Worm (Caenorhabditis elegans) whole organism, L4 larva: ENCODE data around the gene F13C5.2.

Source experiments
- D1046.2 ChIP-seq: fragments of 200-800 bp; sonication (Bioruptor generic); IDR thresholded peaks from 2 replicates; pipeline ENCODE4 v1.3.6; 2022; ENCODE audit warnings: missing genetic modification characterization, missing compliant biosample characterization
- Y75B8A.6 ChIP-seq: fragments of 200-800 bp; sonication (Bioruptor generic); IDR thresholded peaks from 2 replicates; pipeline ENCODE4 v1.3.6; 2022; ENCODE audit warnings: missing genetic modification reagents, missing genetic modification characterization, missing compliant biosample characterization
- aha-1 ChIP-seq: fragments of 150-350 bp; peaks from one replicate; lab custom pipeline; 2014; ENCODE audit warnings: missing biosample characterization, missing genetic modification characterization
- attf-4 ChIP-seq: sonication (generic microtip); optimal IDR thresholded peaks from 3 replicates; lab custom pipeline; 2017; ENCODE audit warnings: missing biosample characterization, missing genetic modification characterization
- ceh-28 ChIP-seq: fragments of 150-350 bp; optimal IDR thresholded peaks from 2 replicates; lab custom pipeline; 2014; ENCODE audit warnings: missing biosample characterization, missing genetic modification reagents, missing genetic modification characterization
- ceh-32 ChIP-seq: sonication (generic microtip); optimal IDR thresholded peaks from 2 replicates; lab custom pipeline; 2016; ENCODE audit warnings: mild to moderate bottlenecking, missing genetic modification characterization, missing compliant biosample characterization; ENCODE audit not compliant: poor library complexity
- ceh-62 ChIP-seq: sonication (generic microtip); optimal IDR thresholded peaks from 2 replicates; lab custom pipeline; 2017; ENCODE audit warnings: missing biosample characterization, missing genetic modification characterization
- ces-1 ChIP-seq: fragments of 150-350 bp; sonication (generic microtip); optimal IDR thresholded peaks from 4 replicates; lab custom pipeline; 2014; ENCODE audit warnings: missing biosample characterization, missing genetic modification reagents, missing genetic modification characterization
- ctbp-1 ChIP-seq: fragments of 200-800 bp; sonication (Bioruptor generic); IDR thresholded peaks from 2 replicates; pipeline ENCODE4 v1.3.6; 2022; ENCODE audit warnings: missing genetic modification reagents, missing genetic modification characterization, missing compliant biosample characterization
- daf-12 ChIP-seq: fragments of 150-350 bp; optimal IDR thresholded peaks from 2 replicates; lab custom pipeline; 2014; ENCODE audit warnings: missing biosample characterization, missing genetic modification reagents, missing genetic modification characterization
- daf-16 ChIP-seq, 3 experiments: sonication (generic microtip); optimal IDR thresholded peaks; 2 replicates each; lab custom pipeline; 2016 to 2017; ENCODE audit warnings: missing genetic modification characterization in 3 of 3, missing genetic modification reagents in 3 of 3, mild to moderate bottlenecking in 2 of 3, missing compliant biosample characterization in 2 of 3, missing biosample characterization in 1 of 3, moderate library complexity in 1 of 3
- daf-19 ChIP-seq: fragments of 200-800 bp; sonication (Bioruptor generic); conservative IDR thresholded peaks from 2 replicates; pipeline ENCODE4 v1.3.6; 2022; ENCODE audit warnings: missing genetic modification characterization, missing compliant biosample characterization
- dmd-6 ChIP-seq: fragments of 200-800 bp; sonication (Bioruptor generic); IDR thresholded peaks from 2 replicates; pipeline ENCODE4 v1.3.6; 2022; ENCODE audit warnings: missing genetic modification reagents, missing genetic modification characterization, missing compliant biosample characterization
- dmd-8 ChIP-seq: fragments of 200-800 bp; sonication (Bioruptor generic); IDR thresholded peaks from 2 replicates; pipeline ENCODE4 v1.3.6; 2022; ENCODE audit warnings: missing genetic modification characterization, missing compliant biosample characterization
- dpl-1 ChIP-seq: fragments of 150-350 bp; optimal IDR thresholded peaks from 2 replicates; lab custom pipeline; 2014; ENCODE audit warnings: missing biosample characterization, missing genetic modification reagents, missing genetic modification characterization
- dve-1 ChIP-seq: sonication (generic microtip); optimal IDR thresholded peaks from 2 replicates; lab custom pipeline; 2017; ENCODE audit warnings: antibody characterized with exemption, mild to moderate bottlenecking, missing genetic modification characterization, missing compliant biosample characterization; ENCODE audit not compliant: insufficient read depth
- egl-27 ChIP-seq: sonication (generic microtip); optimal IDR thresholded peaks from 3 replicates; lab custom pipeline; 2017; ENCODE audit warnings: missing biosample characterization, missing genetic modification reagents, missing genetic modification characterization
- egl-43 ChIP-seq: fragments of 200-800 bp; sonication (Bioruptor generic); IDR thresholded peaks from 2 replicates; pipeline ENCODE4 v1.3.6; 2022; ENCODE audit warnings: missing genetic modification reagents, missing genetic modification characterization, missing compliant biosample characterization
- hlh-11 ChIP-seq: fragments of 200-800 bp; sonication (Bioruptor generic); optimal IDR thresholded peaks from 2 replicates; lab custom pipeline; 2018; ENCODE audit warnings: mild to moderate bottlenecking, missing genetic modification characterization, missing compliant biosample characterization
- jun-1 ChIP-seq: fragments of 150-350 bp; optimal IDR thresholded peaks from 2 replicates; lab custom pipeline; 2014; ENCODE audit warnings: missing biosample characterization, missing genetic modification reagents, missing genetic modification characterization
- lin-1 ChIP-seq: fragments of 200-800 bp; sonication (Bioruptor generic); IDR thresholded peaks from 2 replicates; pipeline ENCODE4 v1.3.6; 2022; ENCODE audit warnings: missing genetic modification reagents, missing genetic modification characterization, missing compliant biosample characterization
- lin-29 ChIP-seq: fragments of 200-800 bp; sonication (Bioruptor generic); IDR thresholded peaks from 2 replicates; pipeline ENCODE4 v1.3.6; 2022; ENCODE audit warnings: missing genetic modification reagents, missing genetic modification characterization, missing compliant biosample characterization
- lin-38 ChIP-seq: fragments of 200-800 bp; sonication (Bioruptor generic); IDR thresholded peaks from 2 replicates; pipeline ENCODE4 v1.3.6; 2022; ENCODE audit warnings: missing genetic modification reagents, missing genetic modification characterization, missing compliant biosample characterization
- mdl-1 ChIP-seq, 2 experiments: fragments of 150-350 bp in 1 of 2; sonication (generic microtip) in 1 of 2; optimal IDR thresholded peaks; 2 replicates each; lab custom pipeline; 2014 to 2017; ENCODE audit warnings: missing biosample characterization in 2 of 2, missing genetic modification characterization in 2 of 2
- mdt-29 ChIP-seq: fragments of 200-800 bp; sonication (Bioruptor generic); IDR thresholded peaks from 2 replicates; pipeline ENCODE4 v1.3.6; 2022; ENCODE audit warnings: missing genetic modification reagents, missing genetic modification characterization, missing compliant biosample characterization
- mes-2 ChIP-seq: sonication (generic microtip); optimal IDR thresholded peaks from 2 replicates; lab custom pipeline; 2016; ENCODE audit warnings: missing genotype, mild to moderate bottlenecking, missing genetic modification characterization, missing compliant biosample characterization; ENCODE audit not compliant: poor library complexity, severe bottlenecking
- mxl-3 ChIP-seq: fragments of 200-800 bp; sonication (Bioruptor generic); optimal IDR thresholded peaks from 2 replicates; lab custom pipeline; 2018; ENCODE audit warnings: mild to moderate bottlenecking, missing genetic modification characterization, missing compliant biosample characterization
- nhr-111 ChIP-seq: fragments of 200-800 bp; sonication (Bioruptor generic); optimal IDR thresholded peaks from 2 replicates; lab custom pipeline; 2018; ENCODE audit warnings: mild to moderate bottlenecking, missing genetic modification characterization, missing compliant biosample characterization
- nhr-237 ChIP-seq: sonication (generic microtip); optimal IDR thresholded peaks from 2 replicates; lab custom pipeline; 2017; ENCODE audit warnings: missing biosample characterization, missing genetic modification characterization
- nhr-28 ChIP-seq: fragments of 150-350 bp; optimal IDR thresholded peaks from 2 replicates; lab custom pipeline; 2014; ENCODE audit warnings: missing biosample characterization, missing genetic modification characterization
- nhr-6 ChIP-seq: fragments of 150-350 bp; optimal IDR thresholded peaks from 2 replicates; lab custom pipeline; 2014; ENCODE audit warnings: missing biosample characterization, missing genetic modification characterization
- nhr-77 ChIP-seq: fragments of 150-350 bp; optimal IDR thresholded peaks from 2 replicates; lab custom pipeline; 2014; ENCODE audit warnings: missing biosample characterization, missing genetic modification characterization
- pqm-1 ChIP-seq: sonication (generic microtip); optimal IDR thresholded peaks from 2 replicates; lab custom pipeline; 2017; ENCODE audit warnings: missing biosample characterization, missing genetic modification characterization
- sdz-12 ChIP-seq: fragments of 200-800 bp; sonication (Bioruptor generic); optimal IDR thresholded peaks from 2 replicates; lab custom pipeline; 2018; ENCODE audit warnings: mild to moderate bottlenecking, missing genetic modification characterization, missing compliant biosample characterization
- set-16 ChIP-seq: fragments of 200-800 bp; sonication (Bioruptor generic); IDR thresholded peaks from 2 replicates; pipeline ENCODE4 v1.3.6; 2022; ENCODE audit warnings: missing genetic modification reagents, missing genetic modification characterization, missing compliant biosample characterization
- tra-1 ChIP-seq: fragments of 200-800 bp; sonication (Bioruptor generic); IDR thresholded peaks from 2 replicates; pipeline ENCODE4 v1.3.6; 2022; ENCODE audit warnings: missing genetic modification reagents, missing genetic modification characterization, missing compliant biosample characterization
- zag-1 ChIP-seq: fragments of 150-350 bp; optimal IDR thresholded peaks from 2 replicates; lab custom pipeline; 2014; ENCODE audit warnings: missing biosample characterization, missing genetic modification characterization
- zfp-3 ChIP-seq: fragments of 200-800 bp; sonication (Bioruptor generic); conservative IDR thresholded peaks from 2 replicates; pipeline ENCODE4 v1.3.6; 2022; ENCODE audit warnings: missing genetic modification reagents, missing genetic modification characterization, missing compliant biosample characterization
- zip-11 ChIP-seq: fragments of 200-800 bp; sonication (Bioruptor generic); IDR thresholded peaks from 2 replicates; pipeline ENCODE4 v1.3.6; 2022; ENCODE audit warnings: missing genetic modification characterization, missing compliant biosample characterization

Gene F13C5.2

ce11 chrX:593910-594447 is at the start of gene F13C5.2:
Gene F13C5.2, plus strand, starts transcription at chrX:593960.
- TF ChIP-seq jun-1 (tag; lab: Kevin White, UChicago) (no peak), attf-4 (tag; lab: Kevin White, UChicago) (no peak), egl-43 (GFP tag; lab: Robert Waterston, UW) (peak; percentile 52; the same call in 1 of the 2 replicates), set-16 (GFP tag; lab: Robert Waterston, UW) (peak; percentile 96), mdt-29 (GFP tag; lab: Robert Waterston, UW) (0 out of 2 replicates have a peak, but pooled peaks have one; percentile 10), ceh-28 (tag; lab: Kevin White, UChicago) (no peak)

DNA sequence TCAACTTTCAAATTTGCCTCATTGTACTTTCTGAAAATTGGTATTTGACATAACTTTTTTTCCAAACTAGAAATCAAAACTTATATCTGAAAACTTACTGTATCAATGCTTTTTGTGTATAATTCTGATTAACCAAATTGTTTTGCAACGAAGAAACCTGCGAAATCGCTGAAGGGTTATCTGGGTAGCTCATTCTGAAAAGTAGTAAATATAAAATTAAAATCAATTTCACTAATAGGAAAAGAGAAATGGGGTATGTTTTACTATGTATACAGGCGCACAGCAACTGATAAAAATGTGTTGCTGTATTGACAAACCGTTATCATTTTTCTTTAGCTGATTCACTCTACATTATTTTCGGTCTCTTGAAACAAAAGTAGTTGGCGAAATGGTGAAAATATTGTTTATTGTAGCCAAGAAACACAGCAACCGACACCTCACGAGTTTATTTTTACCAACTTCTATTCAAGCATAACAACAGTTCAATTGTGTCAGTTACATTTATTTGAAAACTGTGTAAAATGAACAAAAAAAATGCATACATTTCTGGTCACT is 42.5 kb upstream of the F13C5.2 start, which contains the start of gene F57C12.2:
TSS of gene F57C12.2 (minus strand) at position 218 of the 555 bp plus-strand sequence.
- TF ChIP-seq pqm-1 (tag; lab: Kevin White, UChicago) (peak; percentile 68), daf-12 (tag; lab: Kevin White, UChicago) (no peak), hlh-11 (tag; lab: Kevin White, UChicago) (peak; percentile 27), daf-16 (GFP tag; optimal IDR thresholded peaks at IDR 0.05; lab: Kevin White, UChicago) (peak in 1 of 2 experiments; percentile 18), daf-16 (tag; optimal IDR thresholded peaks at IDR 0.05; lab: Kevin White, UChicago) (peak; percentile 98), lin-1 (GFP tag; lab: Robert Waterston, UW) (no peak), aha-1 (tag; lab: Kevin White, UChicago) (peak; percentile 95), nhr-28 (tag; lab: Kevin White, UChicago) (peak; percentile 32)

DNA sequence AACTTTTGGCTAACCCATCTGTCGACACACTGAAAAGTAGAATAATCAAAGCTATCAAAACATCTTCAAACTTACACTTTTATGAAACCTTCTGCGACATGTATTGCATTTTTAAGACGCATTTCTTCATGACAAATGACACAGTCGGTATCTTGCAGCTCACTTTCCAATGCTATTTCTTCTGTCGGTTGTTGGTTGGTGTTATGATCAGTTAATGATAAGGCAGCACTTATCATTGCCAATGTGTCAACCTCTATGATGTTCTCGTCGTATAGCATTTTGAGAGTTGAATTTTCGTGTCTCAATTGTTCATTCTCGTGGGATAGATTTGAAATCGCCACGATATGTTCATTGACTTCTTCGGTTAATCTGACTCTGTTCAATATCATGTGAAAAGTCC is 40.3 kb upstream of the F13C5.2 start:
- TF ChIP-seq hlh-11 (tag; lab: Kevin White, UChicago), result peak; percentile 55
- no peak for TF ChIP-seq sdz-12
- TF ChIP-seq nhr-28 (tag; lab: Kevin White, UChicago), result peak; percentile 80
- TF ChIP-seq dmd-6 (GFP tag; lab: Robert Waterston, UW), result peak; percentile 60
- no peak for TF ChIP-seq nhr-111
- TF ChIP-seq ces-1 (GFP tag; lab: Kevin White, UChicago), result no peak
- no peak for TF ChIP-seq Y75B8A.6 (GFP tag; lab: Robert Waterston, UW)
- TF ChIP-seq D1046.2, result no peak
- no peak for TF ChIP-seq ceh-62
- TF ChIP-seq nhr-237, result no peak
- peak; percentile 2 for TF ChIP-seq mes-2 (tag; lab: Kevin White, UChicago)
- no peak for TF ChIP-seq mdl-1 (tag; optimal IDR thresholded peaks at IDR 0.05; lab: Kevin White, UChicago)
- TF ChIP-seq lin-29 (GFP tag; lab: Robert Waterston, UW), result no peak
- TF ChIP-seq ceh-32, result no peak
- TF ChIP-seq zfp-3, result no peak
- no peak for TF ChIP-seq egl-43 (GFP tag; lab: Robert Waterston, UW)
- TF ChIP-seq egl-27 (tag; lab: Kevin White, UChicago), result no peak
- TF ChIP-seq ctbp-1, result no peak
- peak; percentile 63 for TF ChIP-seq dve-1 (tag; lab: Kevin White, UChicago)
- TF ChIP-seq zag-1 (tag; lab: Kevin White, UChicago), result no peak
- TF ChIP-seq tra-1 (GFP tag; lab: Robert Waterston, UW), result 0 out of 2 replicates have a peak, but pooled peaks have one; percentile 34
- TF ChIP-seq mxl-3 (GFP tag; lab: Kevin White, UChicago), result peak; percentile 28
- TF ChIP-seq zip-11, result no peak
- no peak for TF ChIP-seq nhr-6 (tag; lab: Kevin White, UChicago)
- no peak for TF ChIP-seq lin-38 (GFP tag; lab: Robert Waterston, UW)
- TF ChIP-seq daf-16 (GFP tag; optimal IDR thresholded peaks at IDR 0.05; lab: Kevin White, UChicago), result no peak
- peak; percentile 66 for TF ChIP-seq daf-16 (tag; optimal IDR thresholded peaks at IDR 0.05; lab: Kevin White, UChicago)
- no peak for TF ChIP-seq daf-19 (GFP tag; lab: Robert Waterston, UW)
- TF ChIP-seq dmd-8 (GFP tag; lab: Robert Waterston, UW), result no peak
- no peak for TF ChIP-seq dpl-1 (GFP tag; lab: Kevin White, UChicago)
- TF ChIP-seq pqm-1 (tag; lab: Kevin White, UChicago), result peak; percentile 96
- peak; percentile 39 for TF ChIP-seq nhr-77 (tag; lab: Kevin White, UChicago)
